Fruit fly (Drosophila melanogaster) whole organism, embryonic: ENCODE data around the gene stumps.

Experiments
- ATbp ChIP-seq: fragments of 200-800 bp; sonication (Bioruptor generic); optimal IDR thresholded peaks from 2 replicates; lab custom pipeline; 2017; ENCODE audit warnings: missing biosample characterization, mild to moderate bottlenecking, missing genetic modification characterization, missing genetic modification reagents
- CG1024 ChIP-seq: fragments of 200-800 bp; sonication (Bioruptor generic); IDR thresholded peaks from 2 replicates; pipeline ENCODE4 v1.3.6; 2022; ENCODE audit warnings: missing biosample characterization, missing genetic modification characterization
- CG10274 ChIP-seq: fragments of 200-800 bp; sonication (Bioruptor generic); optimal IDR thresholded peaks from 3 replicates; lab custom pipeline; 2017; ENCODE audit warnings: missing biosample characterization, mild to moderate bottlenecking, missing genetic modification characterization
- CG12104 ChIP-seq: fragments of 200-800 bp; sonication (Bioruptor generic); optimal IDR thresholded peaks from 3 replicates; lab custom pipeline; 2016; ENCODE audit warnings: missing biosample characterization, missing genetic modification characterization
- CG12659 ChIP-seq: fragments of 200-800 bp; sonication (Bioruptor generic); optimal IDR thresholded peaks from 3 replicates; lab custom pipeline; 2017; ENCODE audit warnings: mild to moderate bottlenecking, missing biosample characterization, missing genetic modification reagents, missing genetic modification characterization
- CG12769 ChIP-seq: fragments of 200-800 bp; sonication (Bioruptor generic); optimal IDR thresholded peaks from 2 replicates; lab custom pipeline; 2019; ENCODE audit warnings: missing biosample characterization, mild to moderate bottlenecking, missing genetic modification characterization, moderate library complexity
- CG15514 ChIP-seq: fragments of 200-800 bp; sonication (Bioruptor generic); optimal IDR thresholded peaks from 3 replicates; lab custom pipeline; 2017; ENCODE audit warnings: missing biosample characterization, missing genetic modification characterization, mild to moderate bottlenecking, moderate library complexity, missing genetic modification reagents
- CG1603 ChIP-seq: fragments of 200-800 bp; sonication (Bioruptor generic); optimal IDR thresholded peaks from 2 replicates; lab custom pipeline; 2019; ENCODE audit warnings: missing biosample characterization, mild to moderate bottlenecking, missing genetic modification characterization, moderate library complexity
- CG1647 ChIP-seq: fragments of 200-800 bp; sonication (Bioruptor generic); optimal IDR thresholded peaks from 3 replicates; lab custom pipeline; 2016; ENCODE audit warnings: missing biosample characterization, missing genetic modification characterization
- CG17328 ChIP-seq: fragments of 200-800 bp; sonication (Bioruptor generic); IDR thresholded peaks from 2 replicates; pipeline ENCODE4 v1.3.6; 2022; ENCODE audit warnings: missing biosample characterization, missing genetic modification characterization
- CG31224 ChIP-seq: fragments of 200-800 bp; sonication (Bioruptor generic); IDR thresholded peaks from 2 replicates; pipeline ENCODE4 v1.3.6; 2022; ENCODE audit warnings: missing biosample characterization, missing genetic modification characterization
- CG31441 ChIP-seq: fragments of 200-800 bp; sonication (Bioruptor generic); IDR thresholded peaks from 2 replicates; pipeline ENCODE4 v1.3.6; 2022; ENCODE audit warnings: missing biosample characterization, missing genetic modification characterization
- CG3163 ChIP-seq: fragments of 200-800 bp; sonication (Bioruptor generic); optimal IDR thresholded peaks from 3 replicates; lab custom pipeline; 2016; ENCODE audit warnings: missing biosample characterization, missing genetic modification characterization
- CG34224 ChIP-seq: fragments of 200-800 bp; sonication (Bioruptor generic); IDR thresholded peaks from 3 replicates; pipeline ENCODE4 v1.3.6; 2022; ENCODE audit warnings: missing biosample characterization, missing genetic modification characterization; ENCODE audit not compliant: partially characterized antibody
- CG34422 ChIP-seq: fragments of 200-800 bp; sonication (Bioruptor generic); IDR thresholded peaks from 3 replicates; pipeline ENCODE4 v1.3.6; 2022; ENCODE audit warnings: missing biosample characterization, missing genetic modification characterization
- CG4360 ChIP-seq: fragments of 200-800 bp; sonication (Bioruptor generic); IDR thresholded peaks from 2 replicates; pipeline ENCODE4 v1.3.6; 2022; ENCODE audit warnings: missing biosample characterization, missing genetic modification characterization
- CG7745 ChIP-seq: fragments of 200-800 bp; sonication (Bioruptor generic); optimal IDR thresholded peaks from 2 replicates; lab custom pipeline; 2018; ENCODE audit warnings: missing biosample characterization, mild to moderate bottlenecking, missing genetic modification characterization, moderate library complexity
- CG7786 ChIP-seq: fragments of 200-800 bp; sonication (Bioruptor generic); optimal IDR thresholded peaks from 2 replicates; lab custom pipeline; 2016; ENCODE audit warnings: missing biosample characterization, missing genetic modification characterization
- CG7928 ChIP-seq: fragments of 200-800 bp; sonication (Bioruptor generic); optimal IDR thresholded peaks from 2 replicates; lab custom pipeline; 2017; ENCODE audit warnings: missing biosample characterization, mild to moderate bottlenecking, missing genetic modification characterization
- CHES-1-like ChIP-seq: fragments of 200-800 bp; sonication (Bioruptor generic); optimal IDR thresholded peaks from 2 replicates; lab custom pipeline; 2016; ENCODE audit warnings: missing biosample characterization, missing genetic modification characterization
- D ChIP-seq, 2 experiments: fragments of 200-800 bp in 1 of 2; fragments of >200 bp in 1 of 2; sonication (Bioruptor generic) in 1 of 2; optimal IDR thresholded peaks; 2 replicates in 1 of 2; 3 replicates in 1 of 2; lab custom pipeline; 2017; ENCODE audit warnings: mild to moderate bottlenecking in 1 of 2, missing biosample characterization in 1 of 2, missing genetic modification characterization in 1 of 2, missing genetic modification reagents in 1 of 2
- Dbx ChIP-seq: fragments of 200-800 bp; sonication (Bioruptor generic); IDR thresholded peaks from 3 replicates; pipeline ENCODE4 v1.3.6; 2022; ENCODE audit warnings: missing biosample characterization, missing genetic modification characterization
- Dek ChIP-seq: fragments of 200-800 bp; sonication (Bioruptor generic); optimal IDR thresholded peaks from 3 replicates; lab custom pipeline; 2019; ENCODE audit warnings: missing biosample characterization, mild to moderate bottlenecking, missing genetic modification characterization, moderate library complexity
- E2f2 ChIP-seq: fragments of 200-800 bp; sonication (Bioruptor generic); IDR thresholded peaks from 2 replicates; pipeline ENCODE4 v1.3.6; 2022; ENCODE audit warnings: missing biosample characterization, missing genetic modification characterization
- Ets65A ChIP-seq: fragments of 200-800 bp; sonication (Bioruptor generic); peaks from one replicate; lab custom pipeline; 2016; ENCODE audit warnings: missing biosample characterization, missing genetic modification characterization
- Med ChIP-seq: fragments of 200-800 bp; sonication (Bioruptor generic); peaks from one replicate; lab custom pipeline; 2016; ENCODE audit warnings: missing biosample characterization, missing genetic modification characterization, mild to moderate bottlenecking, inconsistent platforms, moderate library complexity
- PHDP ChIP-seq: fragments of 200-800 bp; sonication (Bioruptor generic); optimal IDR thresholded peaks from 3 replicates; lab custom pipeline; 2018; ENCODE audit warnings: missing biosample characterization, mild to moderate bottlenecking, missing genetic modification characterization, moderate library complexity
- Side ChIP-seq: fragments of 200-800 bp; sonication (Bioruptor generic); optimal IDR thresholded peaks from 2 replicates; lab custom pipeline; 2016; ENCODE audit warnings: missing biosample characterization, missing genetic modification characterization
- al ChIP-seq: fragments of 200-800 bp; sonication (Bioruptor generic); IDR thresholded peaks from 2 replicates; pipeline ENCODE4 v1.3.6; 2022; ENCODE audit warnings: missing biosample characterization, missing genetic modification characterization
- ap ChIP-seq: fragments of 200-800 bp; sonication (Bioruptor generic); IDR thresholded peaks from 2 replicates; pipeline ENCODE4 v1.3.6; 2022; ENCODE audit warnings: missing biosample characterization, missing genetic modification characterization
- ara ChIP-seq: fragments of 200-800 bp; sonication (Bioruptor generic); IDR thresholded peaks from 2 replicates; pipeline ENCODE4 v1.3.6; 2022; ENCODE audit warnings: missing biosample characterization, missing genetic modification characterization
- ci ChIP-seq: fragments of 200-800 bp; sonication (Bioruptor generic); IDR thresholded peaks from 3 replicates; pipeline ENCODE4 v1.3.6; 2022; ENCODE audit warnings: missing biosample characterization, missing genetic modification characterization
- crol ChIP-seq: fragments of 200-800 bp; sonication (Bioruptor generic); IDR thresholded peaks from 2 replicates; pipeline ENCODE4 v1.3.6; 2022; ENCODE audit warnings: missing biosample characterization, missing genetic modification characterization
- eyg ChIP-seq: fragments of 200-800 bp; sonication (Bioruptor generic); optimal IDR thresholded peaks from 3 replicates; lab custom pipeline; 2016; ENCODE audit warnings: missing biosample characterization, missing genetic modification characterization
- kay ChIP-seq: fragments of 200-800 bp; sonication (Bioruptor generic); optimal IDR thresholded peaks from 2 replicates; lab custom pipeline; 2016; ENCODE audit warnings: missing biosample characterization, missing genetic modification characterization
- ken ChIP-seq: fragments of 200-800 bp; sonication (Bioruptor generic); IDR thresholded peaks from 3 replicates; pipeline ENCODE4 v1.3.6; 2022; ENCODE audit warnings: missing biosample characterization, missing genetic modification characterization
- mld ChIP-seq: fragments of 200-800 bp; sonication (Bioruptor generic); IDR thresholded peaks from 3 replicates; pipeline ENCODE4 v1.3.6; 2022; ENCODE audit warnings: missing biosample characterization, missing genetic modification characterization; ENCODE audit not compliant: partially characterized antibody
- nom ChIP-seq: fragments of 200-800 bp; sonication (Bioruptor generic); optimal IDR thresholded peaks from 2 replicates; lab custom pipeline; 2017; ENCODE audit warnings: missing biosample characterization, missing genetic modification characterization, mild to moderate bottlenecking, moderate library complexity, missing genetic modification reagents
- psq ChIP-seq: fragments of 200-800 bp; sonication (Bioruptor generic); optimal IDR thresholded peaks from 2 replicates; lab custom pipeline; 2017; ENCODE audit warnings: missing biosample characterization, missing genetic modification characterization
- ranshi ChIP-seq: fragments of 200-800 bp; sonication (Bioruptor generic); IDR thresholded peaks from 2 replicates; pipeline ENCODE4 v1.3.6; 2022; ENCODE audit warnings: missing biosample characterization, missing genetic modification characterization
- ro ChIP-seq: fragments of 200-800 bp; sonication (Bioruptor generic); IDR thresholded peaks from 2 replicates; pipeline ENCODE4 v1.3.6; 2022; ENCODE audit warnings: missing biosample characterization, missing genetic modification characterization
- sd ChIP-seq: fragments of 200-800 bp; sonication (Bioruptor generic); optimal IDR thresholded peaks from 3 replicates; lab custom pipeline; 2018; ENCODE audit warnings: missing biosample characterization, mild to moderate bottlenecking, missing genetic modification characterization, moderate library complexity
- so ChIP-seq: fragments of 200-800 bp; sonication (Bioruptor generic); IDR thresholded peaks from 3 replicates; pipeline ENCODE4 v1.3.6; 2022; ENCODE audit warnings: missing biosample characterization, missing genetic modification characterization
- sob ChIP-seq: fragments of 200-800 bp; sonication (Bioruptor generic); IDR thresholded peaks from 2 replicates; pipeline ENCODE4 v1.3.6; 2022; ENCODE audit warnings: missing biosample characterization, missing genetic modification characterization
- sr ChIP-seq: fragments of 200-800 bp; sonication (Bioruptor generic); IDR thresholded peaks from 3 replicates; pipeline ENCODE4 v1.3.6; 2022; ENCODE audit warnings: missing biosample characterization, missing genetic modification characterization

The stumps gene

dm6 chr3R:14653039-14653852 is 76.2 kb downstream of the stumps start (continued):
- 0 out of 2 replicates have a peak, but pooled peaks have one; percentile 47 for TF ChIP-seq crol
- no peak for TF ChIP-seq CG1647
- TF ChIP-seq nom = peak; percentile 41
- no peak for TF ChIP-seq Side (GFP tag; lab: Kevin White, UChicago)
- peak; percentile 58 for TF ChIP-seq Med (GFP tag; lab: Kevin White, UChicago)
- no peak for TF ChIP-seq CG7928 (GFP tag; lab: Kevin White, UChicago)
- no peak for TF ChIP-seq CG12104
- TF ChIP-seq kay (GFP tag; lab: Kevin White, UChicago) = no peak
- TF ChIP-seq ken = no peak
- TF ChIP-seq E2f2 (GFP tag; lab: Robert Waterston, UW) = 0 out of 2 replicates have a peak, but pooled peaks have one; percentile 10
- no peak for TF ChIP-seq ap (GFP tag; lab: Robert Waterston, UW)
- no peak for TF ChIP-seq so

dm6 chr3R:14654231-14654975 is 77.4 kb downstream of the stumps start:
- TF ChIP-seq Dbx (GFP tag; lab: Robert Waterston, UW) (peak; percentile 57; the same call in 2 of the 3 replicates), CG17328 (GFP tag; lab: Robert Waterston, UW) (0 out of 2 replicates have a peak, but pooled peaks have one; percentile 28), sob (GFP tag; lab: Robert Waterston, UW) (peak; percentile 14; the same call in 1 of the 2 replicates), CG4360 (GFP tag; lab: Robert Waterston, UW) (peak; percentile 63), CG15514 (GFP tag; lab: Kevin White, UChicago) (no peak), CG7745 (tag; lab: Kevin White, UChicago) (no peak), ATbp (GFP tag; lab: Kevin White, UChicago) (peak; percentile 44), al (GFP tag; lab: Robert Waterston, UW) (peak; percentile 7; the same call in 1 of the 2 replicates), sr (GFP tag; lab: Robert Waterston, UW) (peak; percentile 40; the same call in 1 of the 3 replicates), CG12769 (tag; lab: Kevin White, UChicago) (peak; percentile 42), Dek (peak; percentile 11), PHDP (tag; lab: Kevin White, UChicago) (no peak), CG34224 (peak; percentile 15; the same call in 1 of the 3 replicates), ci (GFP tag; lab: Robert Waterston, UW) (peak; percentile 46; the same call in 1 of the 3 replicates), CG1024 (GFP tag; lab: Robert Waterston, UW) (no peak), CG3163 (peak; percentile 70), D (optimal IDR thresholded peaks at IDR 0.05; lab: Kevin White, UChicago) (no peak), D (GFP tag; optimal IDR thresholded peaks at IDR 0.05; lab: Kevin White, UChicago) (no peak), psq (peak; percentile 86), CHES-1-like (GFP tag; lab: Kevin White, UChicago) (peak; percentile 22), CG12659 (no peak), CG34422 (GFP tag; lab: Robert Waterston, UW) (peak; percentile 71), nom (peak; percentile 22), crol (peak; percentile 96), mld (0 out of 3 replicates have a peak, but pooled peaks have one; percentile 9), sd (tag; lab: Kevin White, UChicago) (peak; percentile 7), CG7786 (peak; percentile 26), ranshi (GFP tag; lab: Robert Waterston, UW) (0 out of 2 replicates have a peak, but pooled peaks have one; percentile 4), CG10274 (peak; percentile 98), Med (GFP tag; lab: Kevin White, UChicago) (peak; percentile 72), eyg (GFP tag; lab: Kevin White, UChicago) (peak; percentile 11), ro (no peak), ara (GFP tag; lab: Robert Waterston, UW) (0 out of 2 replicates have a peak, but pooled peaks have one; percentile 12), CG31441 (GFP tag; lab: Robert Waterston, UW) (no peak), CG31224 (GFP tag; lab: Robert Waterston, UW) (peak; percentile 38; the same call in 1 of the 2 replicates), CG1603 (tag; lab: Kevin White, UChicago) (peak; percentile 35), Ets65A (GFP tag; lab: Kevin White, UChicago) (peak; percentile 85)
